Fruit fly (Drosophila melanogaster) whole organism, pupa: Measurements from ENCODE around the gene CG31776.

ENCODE experiments used
- CG34367 ChIP-seq: fragments of 200-800 bp; sonication (Bioruptor generic); optimal IDR thresholded peaks from 2 replicates; lab custom pipeline; 2018; ENCODE audit warnings: missing biosample characterization, mild to moderate bottlenecking, missing genetic modification characterization
- Snoo ChIP-seq: fragments of 200-800 bp; sonication (Bioruptor generic); optimal IDR thresholded peaks from 3 replicates; lab custom pipeline; 2017; ENCODE audit warnings: missing biosample characterization, mild to moderate bottlenecking, missing genetic modification characterization, inconsistent platforms

dm6 chr2L:3510002-3510401, 40.0 kb downstream of the CG31776 start, which contains the start of gene CG31954:
- TF ChIP-seq Snoo (tag; lab: Kevin White, UChicago) (no peak), CG34367 (tag; lab: Kevin White, UChicago) (no peak)
